Worm (Caenorhabditis elegans) whole organism, late embryonic: Measurements from ENCODE around the gene fbxa-89.

Source experiments
- F13H6.1 ChIP-seq: sonication (generic microtip); optimal IDR thresholded peaks from 2 replicates; lab custom pipeline; 2016; ENCODE audit warnings: missing genetic modification characterization, missing compliant biosample characterization
- K02D7.2 ChIP-seq: sonication (generic microtip); optimal IDR thresholded peaks from 2 replicates; lab custom pipeline; 2017; ENCODE audit warnings: mild to moderate bottlenecking, missing genetic modification characterization, missing compliant biosample characterization
- K09A11.1 ChIP-seq: sonication (generic microtip); optimal IDR thresholded peaks from 2 replicates; lab custom pipeline; 2017; ENCODE audit warnings: antibody characterized with exemption, mild to moderate bottlenecking, missing genetic modification characterization, missing compliant biosample characterization; ENCODE audit not compliant: insufficient read depth
- Y22D7AL.16 ChIP-seq: sonication (generic microtip); optimal IDR thresholded peaks from 2 replicates; lab custom pipeline; 2016; ENCODE audit warnings: missing genetic modification characterization, missing compliant biosample characterization
- ahr-1 ChIP-seq: sonication (generic microtip); optimal IDR thresholded peaks from 2 replicates; lab custom pipeline; 2016; ENCODE audit warnings: missing genetic modification characterization, missing compliant biosample characterization
- ama-1 ChIP-seq: fragments of 150-350 bp; optimal IDR thresholded peaks from 2 replicates; lab custom pipeline; 2014
- ceh-14 ChIP-seq: sonication (generic microtip); optimal IDR thresholded peaks from 2 replicates; lab custom pipeline; 2016; ENCODE audit warnings: missing genotype, missing genetic modification characterization, missing compliant biosample characterization
- ceh-19 ChIP-seq: fragments of 200-800 bp; sonication (Bioruptor generic); optimal IDR thresholded peaks from 2 replicates; lab custom pipeline; 2018; ENCODE audit warnings: mild to moderate bottlenecking, missing genetic modification characterization, missing compliant biosample characterization
- ceh-22 ChIP-seq: sonication (generic microtip); optimal IDR thresholded peaks from 2 replicates; lab custom pipeline; 2017; ENCODE audit warnings: missing biosample characterization, missing genetic modification characterization
- ceh-24 ChIP-seq: sonication (generic microtip); optimal IDR thresholded peaks from 2 replicates; lab custom pipeline; 2016; ENCODE audit warnings: mild to moderate bottlenecking, missing genetic modification characterization, missing compliant biosample characterization
- ceh-30 ChIP-seq: fragments of 150-350 bp; optimal IDR thresholded peaks from 2 replicates; lab custom pipeline; 2014; ENCODE audit warnings: missing biosample characterization, missing genetic modification characterization
- ceh-31 ChIP-seq: sonication (generic microtip); optimal IDR thresholded peaks from 2 replicates; lab custom pipeline; 2016; ENCODE audit warnings: missing genetic modification characterization, missing compliant biosample characterization
- ceh-34 ChIP-seq: sonication (generic microtip); optimal IDR thresholded peaks from 2 replicates; lab custom pipeline; 2016; ENCODE audit warnings: mild to moderate bottlenecking, missing genetic modification characterization, missing compliant biosample characterization
- ceh-45 ChIP-seq: fragments of 200-800 bp; sonication (Bioruptor generic); IDR thresholded peaks from 2 replicates; pipeline ENCODE4 v1.3.6; 2022; ENCODE audit warnings: missing genetic modification reagents, missing genetic modification characterization, missing compliant biosample characterization
- che-1 ChIP-seq: sonication (generic microtip); optimal IDR thresholded peaks from 2 replicates; lab custom pipeline; 2016; ENCODE audit warnings: mild to moderate bottlenecking, missing genetic modification characterization, missing compliant biosample characterization
- dmd-4 ChIP-seq: sonication (generic microtip); optimal IDR thresholded peaks from 2 replicates; lab custom pipeline; 2016; ENCODE audit warnings: borderline replicate concordance, missing genetic modification characterization, missing compliant biosample characterization
- ets-4 ChIP-seq: sonication (generic microtip); optimal IDR thresholded peaks from 2 replicates; lab custom pipeline; 2016; ENCODE audit warnings: missing genetic modification characterization, missing compliant biosample characterization
- eyg-1 ChIP-seq: sonication (generic microtip); optimal IDR thresholded peaks from 2 replicates; lab custom pipeline; 2016; ENCODE audit warnings: missing genotype, missing genetic modification characterization, missing compliant biosample characterization
- fkh-10 ChIP-seq: fragments of 150-350 bp; optimal IDR thresholded peaks from 2 replicates; lab custom pipeline; 2014; ENCODE audit warnings: missing biosample characterization, missing genetic modification reagents, missing genetic modification characterization
- fkh-6 ChIP-seq: sonication (generic microtip); optimal IDR thresholded peaks from 2 replicates; lab custom pipeline; 2016; ENCODE audit warnings: missing genetic modification characterization, missing compliant biosample characterization
- hlh-15 ChIP-seq: sonication (generic microtip); optimal IDR thresholded peaks from 2 replicates; lab custom pipeline; 2016; ENCODE audit warnings: missing genetic modification characterization, missing compliant biosample characterization
- hlh-30 ChIP-seq: sonication (generic microtip); optimal IDR thresholded peaks from 2 replicates; lab custom pipeline; 2017; ENCODE audit warnings: antibody characterized with exemption, missing genetic modification characterization, missing compliant biosample characterization; ENCODE audit not compliant: insufficient read depth
- hlh-6 ChIP-seq: sonication (generic microtip); optimal IDR thresholded peaks from 2 replicates; lab custom pipeline; 2016; ENCODE audit warnings: missing genotype, missing genetic modification characterization, missing compliant biosample characterization
- lim-6 ChIP-seq: sonication (generic microtip); optimal IDR thresholded peaks from 2 replicates; lab custom pipeline; 2016; ENCODE audit warnings: missing genetic modification characterization, missing compliant biosample characterization
- madf-2 ChIP-seq: sonication (generic microtip); optimal IDR thresholded peaks from 2 replicates; lab custom pipeline; 2017; ENCODE audit warnings: missing genetic modification characterization, missing compliant biosample characterization
- mec-3 ChIP-seq: sonication (generic microtip); optimal IDR thresholded peaks from 2 replicates; lab custom pipeline; 2016; ENCODE audit warnings: borderline replicate concordance, missing genetic modification characterization, missing compliant biosample characterization
- nfya-1 ChIP-seq: sonication (generic microtip); optimal IDR thresholded peaks from 2 replicates; lab custom pipeline; 2017; ENCODE audit warnings: missing genetic modification characterization, mild to moderate bottlenecking, missing compliant biosample characterization, antibody characterized with exemption, moderate library complexity
- nhr-11 ChIP-seq: fragments of 150-350 bp; optimal IDR thresholded peaks from 2 replicates; lab custom pipeline; 2014; ENCODE audit warnings: missing biosample characterization, missing genetic modification characterization
- nhr-232 ChIP-seq: sonication (generic microtip); optimal IDR thresholded peaks from 2 replicates; lab custom pipeline; 2016; ENCODE audit warnings: missing genetic modification characterization, missing compliant biosample characterization
- npax-4 ChIP-seq: sonication (generic microtip); optimal IDR thresholded peaks from 2 replicates; lab custom pipeline; 2016; ENCODE audit warnings: missing genetic modification characterization, missing compliant biosample characterization
- pag-3 ChIP-seq: sonication (generic microtip); optimal IDR thresholded peaks from 2 replicates; lab custom pipeline; 2016; ENCODE audit warnings: missing compliant biosample characterization, missing genetic modification characterization, borderline replicate concordance
- pha-2 ChIP-seq: sonication (generic microtip); optimal IDR thresholded peaks from 2 replicates; lab custom pipeline; 2017; ENCODE audit warnings: mild to moderate bottlenecking, missing genetic modification characterization, missing compliant biosample characterization
- pha-4 ChIP-seq: fragments of 150-350 bp; optimal IDR thresholded peaks from 2 replicates; lab custom pipeline; 2018; ENCODE audit warnings: missing biosample characterization, missing genetic modification reagents, missing genetic modification characterization
- pqm-1 ChIP-seq: sonication (generic microtip); optimal IDR thresholded peaks from 2 replicates; lab custom pipeline; 2016; ENCODE audit warnings: missing genetic modification characterization, missing compliant biosample characterization
- pros-1 ChIP-seq: fragments of 150-350 bp; optimal IDR thresholded peaks from 2 replicates; lab custom pipeline; 2014; ENCODE audit warnings: missing biosample characterization, missing genetic modification reagents, missing genetic modification characterization
- ref-2 ChIP-seq: sonication (generic microtip); optimal IDR thresholded peaks from 2 replicates; lab custom pipeline; 2016; ENCODE audit warnings: missing genetic modification characterization, missing compliant biosample characterization
- rnt-1 ChIP-seq: sonication (generic microtip); optimal IDR thresholded peaks from 2 replicates; lab custom pipeline; 2016; ENCODE audit warnings: missing genetic modification characterization, missing compliant biosample characterization
- sdc-2 ChIP-seq: sonication (generic microtip); optimal IDR thresholded peaks from 2 replicates; lab custom pipeline; 2016; ENCODE audit warnings: missing genotype, missing genetic modification characterization, missing compliant biosample characterization
- tbx-7 ChIP-seq: sonication (generic microtip); optimal IDR thresholded peaks from 2 replicates; lab custom pipeline; 2016; ENCODE audit warnings: missing genotype, missing genetic modification characterization, missing compliant biosample characterization
- ttx-3 ChIP-seq: sonication (generic microtip); optimal IDR thresholded peaks from 2 replicates; lab custom pipeline; 2016; ENCODE audit warnings: missing genetic modification reagents, missing genetic modification characterization, missing compliant biosample characterization
- unc-42 ChIP-seq: sonication (generic microtip); optimal IDR thresholded peaks from 2 replicates; lab custom pipeline; 2016; ENCODE audit warnings: missing genotype, missing genetic modification characterization, missing compliant biosample characterization
- zip-5 ChIP-seq: sonication (generic microtip); optimal IDR thresholded peaks from 2 replicates; lab custom pipeline; 2016; ENCODE audit warnings: missing genetic modification characterization, missing compliant biosample characterization

The fbxa-89 gene

ce11 chrIII:12273598-12274090 is 37.7 kb downstream of the fbxa-89 start, which contains the start of the genes Y75B8A.24 and Y75B8A.25 (continued):
- TF ChIP-seq tbx-7 (peak; percentile 65), pros-1 (tag; lab: Kevin White, UChicago) (no peak), K02D7.2 (tag; lab: Kevin White, UChicago) (no peak), ama-1 (no peak), ceh-31 (tag; lab: Kevin White, UChicago) (peak; percentile 89), unc-42 (tag; lab: Kevin White, UChicago) (peak; percentile 31), fkh-10 (GFP tag; lab: Kevin White, UChicago) (no peak), ref-2 (tag; lab: Kevin White, UChicago) (peak; percentile 55), ceh-24 (tag; lab: Kevin White, UChicago) (no peak), nfya-1 (tag; lab: Kevin White, UChicago) (peak; percentile 42), nhr-232 (no peak), Y22D7AL.16 (tag; lab: Kevin White, UChicago) (no peak), nhr-11 (tag; lab: Kevin White, UChicago) (no peak), F13H6.1 (no peak), madf-2 (no peak), npax-4 (no peak), fkh-6 (tag; lab: Kevin White, UChicago) (peak; percentile 18), ceh-22 (no peak), rnt-1 (tag; lab: Kevin White, UChicago) (peak; percentile 47), hlh-30 (no peak), dmd-4 (tag; lab: Kevin White, UChicago) (no peak), ahr-1 (no peak), che-1 (tag; lab: Kevin White, UChicago) (no peak), zip-5 (tag; lab: Kevin White, UChicago) (peak; percentile 27), K09A11.1 (tag; lab: Kevin White, UChicago) (no peak), pha-2 (tag; lab: Kevin White, UChicago) (no peak), ets-4 (peak; percentile 85)
- TF ChIP-seq, all 69 proteins: peak for 15

ce11 chrIII:12278766-12279165 is 42.8 kb downstream of the fbxa-89 start:
- no peak for TF ChIP-seq ref-2 (tag; lab: Kevin White, UChicago)
- no peak for TF ChIP-seq ceh-30
- no peak for TF ChIP-seq nhr-232
- TF ChIP-seq pha-4 (tag; lab: Kevin White, UChicago) = no peak
- no peak for TF ChIP-seq ceh-45 (GFP tag; lab: Robert Waterston, UW)
- TF ChIP-seq pqm-1 = no peak
- TF ChIP-seq ceh-34 (tag; lab: Kevin White, UChicago) = no peak
- no peak for TF ChIP-seq eyg-1
- TF ChIP-seq lim-6 (tag; lab: Kevin White, UChicago) = no peak
- TF ChIP-seq ttx-3 (tag; lab: Kevin White, UChicago) = no peak
- TF ChIP-seq madf-2 = no peak

- TF ChIP-seq sdc-2 (tag; lab: Kevin White, UChicago) (no peak), ceh-34 (tag; lab: Kevin White, UChicago) (no peak), npax-4 (no peak), hlh-6 (tag; lab: Kevin White, UChicago) (no peak), ceh-31 (tag; lab: Kevin White, UChicago) (no peak), unc-42 (tag; lab: Kevin White, UChicago) (no peak), ceh-19 (no peak), nhr-11 (tag; lab: Kevin White, UChicago) (no peak), pha-2 (tag; lab: Kevin White, UChicago) (no peak), hlh-15 (tag; lab: Kevin White, UChicago) (no peak), mec-3 (tag; lab: Kevin White, UChicago) (no peak), ceh-24 (tag; lab: Kevin White, UChicago) (no peak), ama-1 (no peak), pag-3 (tag; lab: Kevin White, UChicago) (no peak), Y22D7AL.16 (tag; lab: Kevin White, UChicago) (no peak), ceh-14 (no peak), che-1 (tag; lab: Kevin White, UChicago) (no peak), ref-2 (tag; lab: Kevin White, UChicago) (no peak)
These were observed 48.2 kb downstream of the fbxa-89 start for ce11 chrIII:12284157-12284556.
